Fruit fly (Drosophila melanogaster) whole organism, embryonic: ENCODE measurements around the gene Tre1.

Source experiments
- BEAF-32 ChIP-seq: fragments of 200-800 bp; sonication (Bioruptor generic); optimal IDR thresholded peaks from 3 replicates; lab custom pipeline; 2017; ENCODE audit warnings: missing biosample characterization, missing genetic modification characterization, mild to moderate bottlenecking, moderate library complexity, missing genetic modification reagents
- Bgb ChIP-seq: fragments of 200-800 bp; sonication (Bioruptor generic); IDR thresholded peaks from 2 replicates; pipeline ENCODE4 v1.3.6; 2022; ENCODE audit warnings: missing biosample characterization, missing genetic modification characterization; ENCODE audit not compliant: partially characterized antibody
- CG10321 ChIP-seq: fragments of 200-800 bp; sonication (Bioruptor generic); IDR thresholded peaks from 2 replicates; pipeline ENCODE4 v1.3.6; 2022; ENCODE audit warnings: missing biosample characterization, missing genetic modification characterization
- CG11560 ChIP-seq: fragments of 200-800 bp; sonication (Bioruptor generic); IDR thresholded peaks from 3 replicates; pipeline ENCODE4 v1.3.6; 2022; ENCODE audit warnings: missing biosample characterization, missing genetic modification characterization
- CG12104 ChIP-seq: fragments of 200-800 bp; sonication (Bioruptor generic); optimal IDR thresholded peaks from 3 replicates; lab custom pipeline; 2016; ENCODE audit warnings: missing biosample characterization, missing genetic modification characterization
- CG13624 ChIP-seq: fragments of 200-800 bp; sonication (Bioruptor generic); optimal IDR thresholded peaks from 2 replicates; lab custom pipeline; 2016; ENCODE audit warnings: missing biosample characterization, missing genetic modification characterization
- CG14441 ChIP-seq: fragments of 200-800 bp; sonication (Bioruptor generic); IDR thresholded peaks from 2 replicates; pipeline ENCODE4 v1.3.6; 2022; ENCODE audit warnings: missing biosample characterization, missing genetic modification characterization
- CG14860 ChIP-seq: fragments of 200-800 bp; sonication (Bioruptor generic); IDR thresholded peaks from 3 replicates; pipeline ENCODE4 v1.3.6; 2022; ENCODE audit warnings: missing biosample characterization, missing genetic modification characterization; ENCODE audit not compliant: partially characterized antibody
- CG15514 ChIP-seq: fragments of 200-800 bp; sonication (Bioruptor generic); optimal IDR thresholded peaks from 3 replicates; lab custom pipeline; 2017; ENCODE audit warnings: missing biosample characterization, missing genetic modification characterization, mild to moderate bottlenecking, moderate library complexity, missing genetic modification reagents
- CG17328 ChIP-seq: fragments of 200-800 bp; sonication (Bioruptor generic); IDR thresholded peaks from 2 replicates; pipeline ENCODE4 v1.3.6; 2022; ENCODE audit warnings: missing biosample characterization, missing genetic modification characterization
- CG1832 ChIP-seq: fragments of 200-800 bp; sonication (Bioruptor generic); optimal IDR thresholded peaks from 2 replicates; lab custom pipeline; 2017; ENCODE audit warnings: missing biosample characterization, mild to moderate bottlenecking, missing genetic modification characterization, inconsistent platforms
- CG2120 ChIP-seq: fragments of 200-800 bp; sonication (Bioruptor generic); optimal IDR thresholded peaks from 3 replicates; lab custom pipeline; 2016; ENCODE audit warnings: missing biosample characterization, missing genetic modification characterization
- CG30020 ChIP-seq: fragments of 200-800 bp; optimal IDR thresholded peaks from 2 replicates; lab custom pipeline; 2019; ENCODE audit warnings: missing biosample characterization, mild to moderate bottlenecking, missing genetic modification characterization, moderate library complexity
- CG34224 ChIP-seq: fragments of 200-800 bp; sonication (Bioruptor generic); IDR thresholded peaks from 3 replicates; pipeline ENCODE4 v1.3.6; 2022; ENCODE audit warnings: missing biosample characterization, missing genetic modification characterization; ENCODE audit not compliant: partially characterized antibody
- CG34422 ChIP-seq: fragments of 200-800 bp; sonication (Bioruptor generic); IDR thresholded peaks from 3 replicates; pipeline ENCODE4 v1.3.6; 2022; ENCODE audit warnings: missing biosample characterization, missing genetic modification characterization
- CG4424 ChIP-seq: fragments of 200-800 bp; sonication (Bioruptor generic); optimal IDR thresholded peaks from 3 replicates; lab custom pipeline; 2016; ENCODE audit warnings: missing biosample characterization, missing genetic modification characterization
- CG6791 ChIP-seq: fragments of 200-800 bp; sonication (Bioruptor generic); IDR thresholded peaks from 3 replicates; pipeline ENCODE4 v1.3.6; 2022; ENCODE audit warnings: missing biosample characterization, missing genetic modification characterization; ENCODE audit not compliant: partially characterized antibody
- CG7786 ChIP-seq: fragments of 200-800 bp; sonication (Bioruptor generic); optimal IDR thresholded peaks from 2 replicates; lab custom pipeline; 2016; ENCODE audit warnings: missing biosample characterization, missing genetic modification characterization
- CG7928 ChIP-seq: fragments of 200-800 bp; sonication (Bioruptor generic); optimal IDR thresholded peaks from 2 replicates; lab custom pipeline; 2017; ENCODE audit warnings: missing biosample characterization, mild to moderate bottlenecking, missing genetic modification characterization
- CG8478 ChIP-seq: fragments of >200 bp; optimal IDR thresholded peaks from 2 replicates; lab custom pipeline; 2018
- CG9437 ChIP-seq: fragments of 200-800 bp; sonication (Bioruptor generic); optimal IDR thresholded peaks from 2 replicates; lab custom pipeline; 2018; ENCODE audit warnings: missing biosample characterization, mild to moderate bottlenecking, missing genetic modification characterization
- CG9727 ChIP-seq: fragments of 200-800 bp; sonication (Bioruptor generic); optimal IDR thresholded peaks from 3 replicates; lab custom pipeline; 2017; ENCODE audit warnings: missing biosample characterization, mild to moderate bottlenecking, missing genetic modification characterization
- Camta ChIP-seq: fragments of 200-800 bp; sonication (Bioruptor generic); optimal IDR thresholded peaks from 2 replicates; lab custom pipeline; 2016; ENCODE audit warnings: missing biosample characterization, missing genetic modification characterization
- Dll ChIP-seq: fragments of 200-800 bp; sonication (Bioruptor generic); IDR thresholded peaks from 4 replicates; pipeline ENCODE4 v1.3.6; 2022; ENCODE audit warnings: missing biosample characterization, missing genetic modification characterization; ENCODE audit not compliant: partially characterized antibody
- Dp ChIP-seq: fragments of 200-800 bp; sonication (Bioruptor generic); optimal IDR thresholded peaks from 2 replicates; lab custom pipeline; 2018; ENCODE audit warnings: missing biosample characterization, mild to moderate bottlenecking, missing genetic modification characterization, moderate library complexity
- Hr3 ChIP-seq: fragments of 200-800 bp; sonication (Bioruptor generic); optimal IDR thresholded peaks from 3 replicates; lab custom pipeline; 2016; ENCODE audit warnings: missing biosample characterization, missing genetic modification characterization
- Hr78 ChIP-seq, 2 experiments: fragments of 200-800 bp in 1 of 2; fragments of >200 bp in 1 of 2; sonication (Bioruptor generic) in 1 of 2; optimal IDR thresholded peaks; 2 replicates each; lab custom pipeline; 2017 to 2019; ENCODE audit warnings: missing biosample characterization in 2 of 2, missing genetic modification characterization in 2 of 2, mild to moderate bottlenecking in 1 of 2, moderate library complexity in 1 of 2
- Neu2 ChIP-seq: fragments of 200-800 bp; sonication (Bioruptor generic); optimal IDR thresholded peaks from 3 replicates; lab custom pipeline; 2016; ENCODE audit warnings: missing biosample characterization, missing genetic modification characterization, borderline replicate concordance
- Pdp1 ChIP-seq, 2 experiments: fragments of 200-800 bp; sonication (Bioruptor generic); optimal IDR thresholded peaks; 3 replicates each; lab custom pipeline; 2016; ENCODE audit warnings: missing biosample characterization in 2 of 2, missing genetic modification characterization in 2 of 2, mild to moderate bottlenecking in 1 of 2, moderate library complexity in 1 of 2
- Scr ChIP-seq: fragments of 200-800 bp; sonication (Bioruptor generic); IDR thresholded peaks from 2 replicates; pipeline ENCODE4 v1.3.6; 2022; ENCODE audit warnings: missing biosample characterization, missing genetic modification characterization; ENCODE audit not compliant: partially characterized antibody
- Ssrp ChIP-seq: fragments of 200-800 bp; sonication (Bioruptor generic); optimal IDR thresholded peaks from 2 replicates; lab custom pipeline; 2018; ENCODE audit warnings: missing biosample characterization, mild to moderate bottlenecking, missing genetic modification characterization, moderate library complexity
- Taf1 ChIP-seq: fragments of 200-800 bp; sonication (Bioruptor generic); IDR thresholded peaks from 2 replicates; pipeline ENCODE4 v1.3.6; 2022; ENCODE audit warnings: missing biosample characterization, missing genetic modification characterization
- Tbp ChIP-seq: fragments of >200 bp; optimal IDR thresholded peaks from 2 replicates; lab custom pipeline; 2018; ENCODE audit warnings: missing biosample characterization, missing genetic modification characterization
- cad ChIP-seq: fragments of >200 bp; optimal IDR thresholded peaks from 2 replicates; lab custom pipeline; 2017; ENCODE audit warnings: missing biosample characterization, missing genetic modification characterization
- corto ChIP-seq: fragments of 200-800 bp; sonication (Bioruptor generic); optimal IDR thresholded peaks from 2 replicates; lab custom pipeline; 2016; ENCODE audit warnings: missing biosample characterization, mild to moderate bottlenecking, missing genetic modification characterization, moderate library complexity
- crol ChIP-seq: fragments of 200-800 bp; sonication (Bioruptor generic); IDR thresholded peaks from 2 replicates; pipeline ENCODE4 v1.3.6; 2022; ENCODE audit warnings: missing biosample characterization, missing genetic modification characterization
- danr ChIP-seq: fragments of 200-800 bp; sonication (Bioruptor generic); IDR thresholded peaks from 2 replicates; pipeline ENCODE4 v1.3.6; 2022; ENCODE audit warnings: missing biosample characterization, missing genetic modification characterization
- ewg ChIP-seq: fragments of 200-800 bp; sonication (Bioruptor generic); optimal IDR thresholded peaks from 3 replicates; lab custom pipeline; 2017; ENCODE audit warnings: mild to moderate bottlenecking, missing biosample characterization, missing genetic modification reagents, missing genetic modification characterization
- hb ChIP-seq: fragments of 200-800 bp; sonication (Bioruptor generic); IDR thresholded peaks from 3 replicates; pipeline ENCODE4 v1.3.6; 2022; ENCODE audit warnings: missing biosample characterization, missing genetic modification characterization; ENCODE audit not compliant: partially characterized antibody
- her ChIP-seq: fragments of 200-800 bp; sonication (Bioruptor generic); optimal IDR thresholded peaks from 2 replicates; lab custom pipeline; 2016; ENCODE audit warnings: missing biosample characterization, missing genetic modification characterization
- kay ChIP-seq: fragments of 200-800 bp; sonication (Bioruptor generic); optimal IDR thresholded peaks from 2 replicates; lab custom pipeline; 2016; ENCODE audit warnings: missing biosample characterization, missing genetic modification characterization
- lov ChIP-seq, 2 experiments: fragments of 200-800 bp in 1 of 2; fragments of >200 bp in 1 of 2; sonication (Bioruptor generic) in 1 of 2; IDR thresholded peaks in 1 of 2; optimal IDR thresholded peaks in 1 of 2; 2 replicates in 1 of 2; 3 replicates in 1 of 2; pipeline versions ENCODE4 v1.3.6 to Lab custom; 2017 to 2022; ENCODE audit warnings: missing biosample characterization in 1 of 2, missing genetic modification characterization in 1 of 2
- org-1 ChIP-seq: fragments of 200-800 bp; sonication (Bioruptor generic); optimal IDR thresholded peaks from 2 replicates; lab custom pipeline; 2017; ENCODE audit warnings: missing biosample characterization, missing genetic modification characterization
- row ChIP-seq: fragments of 200-800 bp; sonication (Bioruptor generic); IDR thresholded peaks from 3 replicates; pipeline ENCODE4 v1.3.6; 2022; ENCODE audit warnings: missing biosample characterization, missing genetic modification characterization
- tgo ChIP-seq: fragments of 200-800 bp; sonication (Bioruptor generic); IDR thresholded peaks from 3 replicates; pipeline ENCODE4 v1.3.6; 2022; ENCODE audit warnings: missing biosample characterization, missing genetic modification characterization
- tna ChIP-seq: fragments of 200-800 bp; sonication (Bioruptor generic); IDR thresholded peaks from 2 replicates; pipeline ENCODE4 v1.3.6; 2022; ENCODE audit warnings: missing biosample characterization, missing genetic modification characterization; ENCODE audit not compliant: partially characterized antibody

The Tre1 gene

DNA sequence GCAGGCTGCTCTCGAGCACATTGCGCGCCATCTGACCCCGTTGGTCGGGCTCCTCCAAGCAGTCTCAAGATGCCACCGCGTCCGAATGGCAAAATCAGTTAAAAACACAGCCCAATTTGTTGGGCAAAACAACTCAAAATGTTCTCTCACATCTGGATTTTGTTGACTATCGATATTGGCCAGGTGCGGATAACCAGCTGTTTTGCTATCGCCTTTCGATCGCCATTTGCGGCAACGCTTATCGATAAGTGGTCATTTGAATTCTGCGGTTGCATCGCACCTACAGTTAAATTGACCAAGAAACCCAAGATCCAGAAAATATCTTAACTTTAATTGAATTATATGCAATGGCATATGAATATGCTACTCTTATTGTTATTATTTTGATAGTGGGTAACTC lies 15.3 kb upstream of the Tre1 start, which contains the start of gene CG3149 (continued):
- TF ChIP-seq CG6791 (GFP tag; lab: Robert Waterston, UW) (peak; percentile 81), CG15514 (GFP tag; lab: Kevin White, UChicago) (peak; percentile 31), Bgb (GFP tag; lab: Robert Waterston, UW) (peak; percentile 69), org-1 (GFP tag; lab: Kevin White, UChicago) (no peak), Dp (GFP tag; lab: Kevin White, UChicago) (peak; percentile 86), CG34224 (GFP tag; lab: Robert Waterston, UW) (peak; percentile 81)
- TF ChIP-seq, all 482 proteins: peak for 48

DNA sequence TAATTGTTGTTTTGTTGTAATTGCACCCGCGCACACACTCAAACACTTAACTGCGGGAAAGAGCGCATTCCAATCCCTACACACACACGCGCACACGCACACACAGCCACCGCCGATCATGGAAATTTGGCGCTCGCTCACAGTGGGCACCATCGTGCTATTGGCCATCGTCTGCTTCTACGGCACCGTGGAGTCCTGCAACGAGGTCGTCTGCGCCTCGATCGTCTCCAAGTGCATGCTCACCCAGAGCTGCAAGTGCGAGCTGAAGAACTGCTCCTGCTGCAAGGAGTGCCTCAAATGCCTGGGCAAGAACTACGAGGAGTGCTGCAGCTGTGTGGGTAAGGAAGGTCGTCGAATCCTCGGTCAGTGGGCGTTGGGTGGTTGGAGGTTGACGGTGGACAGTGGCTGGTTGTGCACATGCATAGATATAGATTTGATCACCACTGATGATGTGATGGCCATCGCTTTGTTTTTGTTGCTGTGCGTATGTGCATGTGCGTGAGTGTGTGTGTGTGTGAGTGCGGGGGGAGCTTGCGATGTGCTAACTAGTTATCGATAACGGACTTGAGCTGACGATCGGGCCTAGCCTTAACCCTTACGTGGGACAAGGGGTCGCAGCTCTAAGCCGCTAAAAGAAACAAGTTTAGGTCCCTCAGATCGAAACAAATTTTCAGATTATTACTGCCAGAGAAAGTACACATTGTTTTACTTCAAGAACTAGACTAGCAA lies 11.0 kb upstream of the Tre1 start:
- TF ChIP-seq Hr3 (GFP tag; lab: Kevin White, UChicago), result no peak
- TF ChIP-seq CG14441, result no peak
- TF ChIP-seq CG1832 (GFP tag; lab: Kevin White, UChicago), result no peak
- TF ChIP-seq Ssrp (tag; lab: Kevin White, UChicago), result no peak
- TF ChIP-seq corto (GFP tag; lab: Kevin White, UChicago), result no peak
- TF ChIP-seq CG11560 (tag; lab: Robert Waterston, UW), result no peak
- 0 out of 2 replicates have a peak, but pooled peaks have one; percentile 24 for TF ChIP-seq Scr (GFP tag; lab: Robert Waterston, UW)
- peak; percentile 42 for TF ChIP-seq crol (GFP tag; lab: Robert Waterston, UW)
- no peak for TF ChIP-seq hb (GFP tag; lab: Robert Waterston, UW)
- TF ChIP-seq CG4424 (GFP tag; lab: Kevin White, UChicago), result no peak
- TF ChIP-seq danr, result no peak
- no peak for TF ChIP-seq CG30020 (tag; lab: Kevin White, UChicago)
- no peak for TF ChIP-seq kay (GFP tag; lab: Kevin White, UChicago)
- TF ChIP-seq ewg (GFP tag; lab: Kevin White, UChicago), result no peak
- TF ChIP-seq Hr78 (GFP tag; optimal IDR thresholded peaks at IDR 0.05; lab: Kevin White, UChicago), result no peak
- no peak for TF ChIP-seq Tbp
- peak; percentile 55 for TF ChIP-seq row (GFP tag; lab: Robert Waterston, UW)
- TF ChIP-seq CG7928 (GFP tag; lab: Kevin White, UChicago), result no peak
- no peak for TF ChIP-seq Neu2 (GFP tag; lab: Kevin White, UChicago)
- no peak for TF ChIP-seq lov (optimal IDR thresholded peaks at IDR 0.05; lab: Kevin White, UChicago)
- TF ChIP-seq lov (GFP tag; IDR thresholded peaks at IDR 0.05; lab: Robert Waterston, UW), result no peak
- TF ChIP-seq CG34224 (GFP tag; lab: Robert Waterston, UW), result peak; percentile 38; the same call in 1 of the 3 replicates
- TF ChIP-seq tgo, result no peak
- TF ChIP-seq tna (GFP tag; lab: Robert Waterston, UW), result no peak
- TF ChIP-seq her (GFP tag; lab: Kevin White, UChicago), result no peak
- TF ChIP-seq CG17328 (GFP tag; lab: Robert Waterston, UW), result no peak
- peak in 1 of 2 experiments; percentile 5 for TF ChIP-seq Pdp1 (GFP tag; optimal IDR thresholded peaks at IDR 0.05; lab: Kevin White, UChicago)
- no peak for TF ChIP-seq CG2120 (GFP tag; lab: Kevin White, UChicago)
- peak; percentile 18; the same call in 1 of the 3 replicates for TF ChIP-seq CG14860 (GFP tag; lab: Robert Waterston, UW)
- no peak for TF ChIP-seq CG9437
- TF ChIP-seq Camta, result no peak
- TF ChIP-seq Taf1, result no peak
- no peak for TF ChIP-seq CG7786 (GFP tag; lab: Kevin White, UChicago)
- TF ChIP-seq BEAF-32 (GFP tag; lab: Kevin White, UChicago), result peak; percentile 63
- TF ChIP-seq CG10321 (GFP tag; lab: Robert Waterston, UW), result no peak
- TF ChIP-seq Dll (GFP tag; lab: Robert Waterston, UW), result no peak; the same call in 3 of the 4 replicates
- TF ChIP-seq CG13624 (GFP tag; lab: Kevin White, UChicago), result no peak
- peak; percentile 88 for TF ChIP-seq CG8478 (lab: Kevin White, UChicago)
- TF ChIP-seq CG12104 (GFP tag; lab: Kevin White, UChicago), result no peak
- no peak for TF ChIP-seq cad (GFP tag; lab: Kevin White, UChicago)
- TF ChIP-seq CG34422 (GFP tag; lab: Robert Waterston, UW), result no peak
- TF ChIP-seq CG9727 (GFP tag; lab: Kevin White, UChicago), result no peak
